Fruit fly (Drosophila melanogaster): ENCODE results near the gene CG31909.
A peak's percentile ranks its signal among the peaks of the same experiment; 100 is the strongest.

dm6 chr2L:7258105-7258504 lies 793 bp downstream of the CG31909 start:
- TF ChIP-seq CG11617 (GFP tag; optimal IDR thresholded peaks at IDR 0.05) (no peak), tj (GFP tag; optimal IDR thresholded peaks at IDR 0.05) (no peak), ovo (GFP tag; optimal IDR thresholded peaks at IDR 0.05) (no peak), CG5204 (GFP tag; optimal IDR thresholded peaks at IDR 0.05) (no peak), kay (GFP tag; ENCODE audit: borderline replicate concordance) (no peak), Crg-1 (GFP tag; optimal IDR thresholded peaks at IDR 0.05) (no peak), CG1620 (GFP tag; optimal IDR thresholded peaks at IDR 0.05) (peak; percentile 18), Hr96 (GFP tag; optimal IDR thresholded peaks at IDR 0.05) (peak; percentile 20), bab1 (GFP tag; optimal IDR thresholded peaks at IDR 0.05) (no peak), Clk (GFP tag; optimal IDR thresholded peaks at IDR 0.05) (no peak), CG12768 (GFP tag; optimal IDR thresholded peaks at IDR 0.05) (no peak)

Measured in whole organism, adult.